Fruit fly (Drosophila melanogaster) whole organism, adult: ENCODE results near the gene CG11586.
A peak's percentile ranks its signal among the peaks of the same experiment; 100 is the strongest.

Experiments
- CG11617 ChIP-seq: fragments of 200-800 bp; sonication (Bioruptor generic); optimal IDR thresholded peaks from 2 replicates; lab custom pipeline; 2017; ENCODE audit warnings: mild to moderate bottlenecking, missing biosample characterization, missing genetic modification reagents, missing genetic modification characterization
- CG12768 ChIP-seq: fragments of 200-800 bp; sonication (Bioruptor generic); optimal IDR thresholded peaks from 2 replicates; lab custom pipeline; 2017; ENCODE audit warnings: missing biosample characterization, missing genetic modification characterization, mild to moderate bottlenecking, moderate library complexity, missing genetic modification reagents
- CG14711 ChIP-seq: fragments of 200-800 bp; sonication (Bioruptor generic); optimal IDR thresholded peaks from 2 replicates; lab custom pipeline; 2018; ENCODE audit warnings: missing biosample characterization, mild to moderate bottlenecking, missing genetic modification characterization, moderate library complexity
- CG1620 ChIP-seq: fragments of 200-800 bp; sonication (Bioruptor generic); optimal IDR thresholded peaks from 2 replicates; lab custom pipeline; 2016; ENCODE audit warnings: missing biosample characterization, missing genetic modification characterization
- CG33017 ChIP-seq: fragments of 200-800 bp; sonication (Bioruptor generic); optimal IDR thresholded peaks from 2 replicates; lab custom pipeline; 2018; ENCODE audit warnings: missing biosample characterization, mild to moderate bottlenecking, missing genetic modification characterization, moderate library complexity
- CG5204 ChIP-seq: fragments of 200-800 bp; sonication (Bioruptor generic); optimal IDR thresholded peaks from 2 replicates; lab custom pipeline; 2016; ENCODE audit warnings: missing biosample characterization, missing genetic modification characterization
- CG7045 ChIP-seq: fragments of 200-800 bp; sonication (Bioruptor generic); optimal IDR thresholded peaks from 2 replicates; lab custom pipeline; 2017; ENCODE audit warnings: missing biosample characterization, mild to moderate bottlenecking, missing genetic modification characterization
- CG7101 ChIP-seq: fragments of 200-800 bp; sonication (Bioruptor generic); optimal IDR thresholded peaks from 2 replicates; lab custom pipeline; 2018; ENCODE audit warnings: missing biosample characterization, mild to moderate bottlenecking, missing genetic modification characterization, moderate library complexity
- Clk ChIP-seq: fragments of 200-800 bp; sonication (Bioruptor generic); optimal IDR thresholded peaks from 2 replicates; lab custom pipeline; 2017; ENCODE audit warnings: missing biosample characterization, missing genetic modification characterization
- Crg-1 ChIP-seq: fragments of 200-800 bp; sonication (Bioruptor generic); optimal IDR thresholded peaks from 2 replicates; lab custom pipeline; 2016; ENCODE audit warnings: missing biosample characterization, missing genetic modification characterization
- Hr96 ChIP-seq: fragments of 200-800 bp; sonication (Bioruptor generic); optimal IDR thresholded peaks from 2 replicates; lab custom pipeline; 2016; ENCODE audit warnings: missing biosample characterization, missing genetic modification characterization
- Mnt ChIP-seq: fragments of 200-800 bp; sonication (Bioruptor generic); optimal IDR thresholded peaks from 2 replicates; lab custom pipeline; 2016; ENCODE audit warnings: missing biosample characterization, mild to moderate bottlenecking, missing genetic modification characterization
- bab1 ChIP-seq: fragments of 200-800 bp; sonication (Bioruptor generic); optimal IDR thresholded peaks from 3 replicates; lab custom pipeline; 2019; ENCODE audit warnings: missing biosample characterization, mild to moderate bottlenecking, missing genetic modification characterization, moderate library complexity
- cic ChIP-seq: fragments of 200-800 bp; sonication (Bioruptor generic); optimal IDR thresholded peaks from 2 replicates; lab custom pipeline; 2017; ENCODE audit warnings: missing biosample characterization, mild to moderate bottlenecking, missing genetic modification characterization, moderate library complexity
- cnc ChIP-seq, 2 experiments: fragments of >200 bp; optimal IDR thresholded peaks; 2 replicates each; lab custom pipeline; 2017
- kay ChIP-seq: fragments of 200-800 bp; sonication (Bioruptor generic); peaks from one replicate; lab custom pipeline; 2016; ENCODE audit warnings: missing biosample characterization, missing genetic modification characterization, borderline replicate concordance
- ovo ChIP-seq: fragments of 200-800 bp; sonication (Bioruptor generic); optimal IDR thresholded peaks from 2 replicates; lab custom pipeline; 2016; ENCODE audit warnings: missing biosample characterization, missing genetic modification characterization
- pad ChIP-seq: fragments of 200-800 bp; sonication (Bioruptor generic); optimal IDR thresholded peaks from 3 replicates; lab custom pipeline; 2017; ENCODE audit warnings: missing biosample characterization, missing genetic modification characterization, mild to moderate bottlenecking, moderate library complexity, missing genetic modification reagents
- tj ChIP-seq: fragments of 200-800 bp; sonication (Bioruptor generic); optimal IDR thresholded peaks from 3 replicates; lab custom pipeline; 2017; ENCODE audit warnings: missing biosample characterization, mild to moderate bottlenecking, missing genetic modification characterization, moderate library complexity
- toe ChIP-seq: fragments of 200-800 bp; sonication (Bioruptor generic); optimal IDR thresholded peaks from 2 replicates; lab custom pipeline; 2016; ENCODE audit warnings: missing biosample characterization, missing genetic modification characterization

The CG11586 gene

dm6 chr3L:4254301-4254834, 7.9 kb downstream of the CG11586 start, which contains the start of the genes ago and CG1265:
Gene ago (minus strand): TSS chr3L:4254306.
Gene CG1265 (plus strand): TSS chr3L:4254776.
- TF ChIP-seq CG33017 (tag; lab: Kevin White, UChicago): peak; percentile 42
- TF ChIP-seq cnc (optimal IDR thresholded peaks at IDR 0.05; lab: Kevin White, UChicago): no peak
- no peak for TF ChIP-seq CG12768
- peak; percentile 73 for TF ChIP-seq CG7101 (tag; lab: Kevin White, UChicago)
- TF ChIP-seq CG14711: peak; percentile 64
- TF ChIP-seq CG7045 (GFP tag; lab: Kevin White, UChicago): peak; percentile 50
- TF ChIP-seq Clk (GFP tag; lab: Kevin White, UChicago): no peak
- peak; percentile 40 for TF ChIP-seq bab1
- TF ChIP-seq Crg-1 (GFP tag; lab: Kevin White, UChicago): peak; percentile 25
- no peak for TF ChIP-seq cic (GFP tag; lab: Kevin White, UChicago)
- TF ChIP-seq toe: peak; percentile 41
- TF ChIP-seq kay (GFP tag; lab: Kevin White, UChicago): no peak
- TF ChIP-seq CG1620 (GFP tag; lab: Kevin White, UChicago): peak; percentile 19
- TF ChIP-seq pad (GFP tag; lab: Kevin White, UChicago): peak; percentile 44
- TF ChIP-seq ovo: peak; percentile 5
- no peak for TF ChIP-seq Mnt (GFP tag; lab: Kevin White, UChicago)
- TF ChIP-seq CG5204 (GFP tag; lab: Kevin White, UChicago): no peak
- no peak for TF ChIP-seq Hr96 (GFP tag; lab: Kevin White, UChicago)
- TF ChIP-seq tj (GFP tag; lab: Kevin White, UChicago): peak; percentile 35
- TF ChIP-seq CG11617: peak; percentile 59

dm6 chr3L:4253611-4254300, 8.5 kb downstream of the CG11586 start:
- TF ChIP-seq toe (no peak), Clk (GFP tag; lab: Kevin White, UChicago) (no peak), pad (GFP tag; lab: Kevin White, UChicago) (peak; percentile 35), CG7045 (GFP tag; lab: Kevin White, UChicago) (no peak), CG11617 (no peak), Mnt (GFP tag; lab: Kevin White, UChicago) (peak; percentile 79), CG7101 (tag; lab: Kevin White, UChicago) (no peak), cic (GFP tag; lab: Kevin White, UChicago) (peak; percentile 4)

- TF ChIP-seq CG33017 (tag; lab: Kevin White, UChicago) (no peak), toe (no peak), Clk (GFP tag; lab: Kevin White, UChicago) (no peak), CG12768 (no peak), kay (GFP tag; lab: Kevin White, UChicago) (no peak), CG11617 (no peak), tj (GFP tag; lab: Kevin White, UChicago) (no peak), cic (GFP tag; lab: Kevin White, UChicago) (no peak), Crg-1 (GFP tag; lab: Kevin White, UChicago) (no peak), CG5204 (GFP tag; lab: Kevin White, UChicago) (no peak), cnc (optimal IDR thresholded peaks at IDR 0.05; lab: Kevin White, UChicago) (no peak), ovo (no peak)
Observed at dm6 chr3L:4252862-4253610, 9.2 kb downstream of the CG11586 start.

dm6 chr3L:4252121-4252861, 10.0 kb downstream of the CG11586 start:
- TF ChIP-seq ovo (peak; percentile 92), CG1620 (GFP tag; lab: Kevin White, UChicago) (no peak), CG33017 (tag; lab: Kevin White, UChicago) (no peak), CG5204 (GFP tag; lab: Kevin White, UChicago) (no peak), cnc (optimal IDR thresholded peaks at IDR 0.05; lab: Kevin White, UChicago) (peak in 1 of 2 experiments; percentile 43), Hr96 (GFP tag; lab: Kevin White, UChicago) (no peak), cic (GFP tag; lab: Kevin White, UChicago) (no peak), pad (GFP tag; lab: Kevin White, UChicago) (no peak), tj (GFP tag; lab: Kevin White, UChicago) (no peak), Mnt (GFP tag; lab: Kevin White, UChicago) (no peak), CG14711 (no peak)

- TF ChIP-seq CG14711 (peak; percentile 48), Crg-1 (GFP tag; lab: Kevin White, UChicago) (no peak), kay (GFP tag; lab: Kevin White, UChicago) (no peak), Clk (GFP tag; lab: Kevin White, UChicago) (no peak), pad (GFP tag; lab: Kevin White, UChicago) (no peak), CG1620 (GFP tag; lab: Kevin White, UChicago) (no peak), cnc (optimal IDR thresholded peaks at IDR 0.05; lab: Kevin White, UChicago) (no peak), CG33017 (tag; lab: Kevin White, UChicago) (peak; percentile 36), CG12768 (no peak), Hr96 (GFP tag; lab: Kevin White, UChicago) (no peak), bab1 (peak; percentile 58), ovo (no peak), cic (GFP tag; lab: Kevin White, UChicago) (no peak), tj (GFP tag; lab: Kevin White, UChicago) (no peak), Mnt (GFP tag; lab: Kevin White, UChicago) (peak; percentile 18), CG7101 (tag; lab: Kevin White, UChicago) (peak; percentile 27), toe (no peak), CG7045 (GFP tag; lab: Kevin White, UChicago) (no peak), CG5204 (GFP tag; lab: Kevin White, UChicago) (no peak), CG11617 (no peak)
Observed at dm6 chr3L:4242428-4242827, 19.8 kb downstream of the CG11586 start, which contains the start of gene pav. Gene pav (plus strand): TSS chr3L:4242734.
